Worm (Caenorhabditis elegans) whole organism, young adult: ENCODE measurements around the gene B0464.9.

Experiments
- B0019.2 ChIP-seq: fragments of 200-800 bp; sonication (Bioruptor generic); conservative IDR thresholded peaks from 2 replicates; pipeline ENCODE4 v1.3.6; 2022; ENCODE audit warnings: missing genetic modification reagents, missing genetic modification characterization, missing compliant biosample characterization
- C06A6.2 ChIP-seq: fragments of 200-800 bp; sonication (Bioruptor generic); conservative IDR thresholded peaks from 2 replicates; pipeline ENCODE4 v1.3.6; 2022; ENCODE audit warnings: missing genetic modification characterization, missing compliant biosample characterization
- C17E4.6 ChIP-seq: fragments of 200-800 bp; sonication (Bioruptor generic); IDR thresholded peaks from 2 replicates; pipeline ENCODE4 v1.3.6; 2022; ENCODE audit warnings: missing genetic modification reagents, missing genetic modification characterization, missing compliant biosample characterization
- F10E7.11 ChIP-seq: sonication (generic microtip); optimal IDR thresholded peaks from 2 replicates; lab custom pipeline; 2017; ENCODE audit warnings: mild to moderate bottlenecking, missing genetic modification characterization, moderate library complexity, missing compliant biosample characterization
- F33H1.4 ChIP-seq: fragments of 200-800 bp; sonication (Bioruptor generic); IDR thresholded peaks from 2 replicates; pipeline ENCODE4 v1.3.6; 2022; ENCODE audit warnings: missing genetic modification reagents, missing genetic modification characterization, missing compliant biosample characterization
- K11D2.4 ChIP-seq: fragments of 200-800 bp; sonication (Bioruptor generic); IDR thresholded peaks from 2 replicates; pipeline ENCODE4 v1.3.6; 2022; ENCODE audit warnings: missing genetic modification reagents, missing genetic modification characterization, missing compliant biosample characterization
- Y53F4B.3 ChIP-seq: fragments of 200-800 bp; sonication (Bioruptor generic); IDR thresholded peaks from 2 replicates; pipeline ENCODE4 v1.3.6; 2022; ENCODE audit warnings: missing genetic modification reagents, missing genetic modification characterization, missing compliant biosample characterization
- Y67H2A.10 ChIP-seq: fragments of 200-800 bp; sonication (Bioruptor generic); conservative IDR thresholded peaks from 2 replicates; pipeline ENCODE4 v1.3.6; 2022; ENCODE audit warnings: missing genetic modification reagents, missing genetic modification characterization, missing compliant biosample characterization
- attf-5 ChIP-seq: fragments of 200-800 bp; sonication (Bioruptor generic); optimal IDR thresholded peaks from 2 replicates; lab custom pipeline; 2018; ENCODE audit warnings: mild to moderate bottlenecking, missing genetic modification characterization, missing compliant biosample characterization
- cebp-1 ChIP-seq, 2 experiments: fragments of 200-800 bp in 1 of 2; sonication (Bioruptor generic) in 1 of 2; sonication (generic microtip) in 1 of 2; IDR thresholded peaks in 1 of 2; optimal IDR thresholded peaks in 1 of 2; 2 replicates each; pipeline versions ENCODE4 v1.3.6 to Lab custom; 2017 to 2022; ENCODE audit warnings: missing compliant biosample characterization in 2 of 2, missing genetic modification characterization in 2 of 2, mild to moderate bottlenecking in 1 of 2, missing genetic modification reagents in 1 of 2, moderate library complexity in 1 of 2
- ceh-100 ChIP-seq: fragments of 200-800 bp; sonication (Bioruptor generic); IDR thresholded peaks from 2 replicates; pipeline ENCODE4 v1.3.6; 2022; ENCODE audit warnings: missing genetic modification reagents, missing genetic modification characterization, missing compliant biosample characterization
- ceh-58 ChIP-seq: fragments of 200-800 bp; sonication (Bioruptor generic); IDR thresholded peaks from 2 replicates; pipeline ENCODE4 v1.3.6; 2022; ENCODE audit warnings: missing genetic modification characterization, missing compliant biosample characterization
- ceh-91 ChIP-seq: fragments of 200-800 bp; sonication (Bioruptor generic); IDR thresholded peaks from 2 replicates; pipeline ENCODE4 v1.3.6; 2022; ENCODE audit warnings: missing genetic modification reagents, missing genetic modification characterization, missing compliant biosample characterization
- dox-1 ChIP-seq: fragments of 200-800 bp; sonication (Bioruptor generic); IDR thresholded peaks from 2 replicates; pipeline ENCODE4 v1.3.6; 2022; ENCODE audit warnings: missing genetic modification reagents, missing genetic modification characterization, missing compliant biosample characterization
- dpl-1 ChIP-seq: fragments of 150-350 bp; optimal IDR thresholded peaks from 2 replicates; lab custom pipeline; 2014; ENCODE audit warnings: missing biosample characterization, missing genetic modification reagents, missing genetic modification characterization
- ekl-4 ChIP-seq: fragments of 200-800 bp; sonication (Bioruptor generic); IDR thresholded peaks from 2 replicates; pipeline ENCODE4 v1.3.6; 2022; ENCODE audit warnings: missing genetic modification reagents, missing genetic modification characterization, missing compliant biosample characterization
- ets-4 ChIP-seq: fragments of 200-800 bp; sonication (Bioruptor generic); optimal IDR thresholded peaks from 2 replicates; lab custom pipeline; 2018; ENCODE audit warnings: mild to moderate bottlenecking, missing genetic modification characterization, missing compliant biosample characterization
- hmg-1.2 ChIP-seq: fragments of 200-800 bp; sonication (Bioruptor generic); IDR thresholded peaks from 2 replicates; pipeline ENCODE4 v1.3.6; 2022; ENCODE audit warnings: missing genetic modification reagents, missing genetic modification characterization, missing compliant biosample characterization
- hsf-1 ChIP-seq: fragments of 200-800 bp; sonication (Bioruptor generic); IDR thresholded peaks from 2 replicates; pipeline ENCODE4 v1.3.6; 2022; ENCODE audit warnings: missing genetic modification reagents, missing genetic modification characterization, missing compliant biosample characterization
- lag-1 ChIP-seq: fragments of 200-800 bp; sonication (Bioruptor generic); IDR thresholded peaks from 2 replicates; pipeline ENCODE4 v1.3.6; 2022; ENCODE audit warnings: missing genetic modification reagents, missing genetic modification characterization, missing compliant biosample characterization
- lin-26 ChIP-seq: fragments of 200-800 bp; sonication (Bioruptor generic); IDR thresholded peaks from 2 replicates; pipeline ENCODE4 v1.3.6; 2022; ENCODE audit warnings: missing genetic modification reagents, missing genetic modification characterization, missing compliant biosample characterization
- lin-35 ChIP-seq, 3 experiments: fragments of 150-350 bp in 2 of 3; sonication (generic microtip) in 1 of 3; optimal IDR thresholded peaks; 2 replicates each; lab custom pipeline; 2014 to 2018; ENCODE audit warnings: missing biosample characterization in 3 of 3, missing genetic modification characterization in 3 of 3, missing genetic modification reagents in 3 of 3
- lin-54 ChIP-seq: fragments of 200-800 bp; sonication (Bioruptor generic); optimal IDR thresholded peaks from 2 replicates; lab custom pipeline; 2018; ENCODE audit warnings: mild to moderate bottlenecking, missing genetic modification characterization, missing compliant biosample characterization
- lir-1 ChIP-seq: fragments of 200-800 bp; sonication (Bioruptor generic); conservative IDR thresholded peaks from 2 replicates; pipeline ENCODE4 v1.3.6; 2022; ENCODE audit warnings: missing genetic modification reagents, missing genetic modification characterization, missing compliant biosample characterization
- madf-6 ChIP-seq: fragments of 200-800 bp; sonication (Bioruptor generic); IDR thresholded peaks from 2 replicates; pipeline ENCODE4 v1.3.6; 2022; ENCODE audit warnings: missing genetic modification reagents, missing genetic modification characterization, missing compliant biosample characterization
- madf-8 ChIP-seq: fragments of 200-800 bp; sonication (Bioruptor generic); conservative IDR thresholded peaks from 2 replicates; pipeline ENCODE4 v1.3.6; 2022; ENCODE audit warnings: missing genetic modification reagents, missing genetic modification characterization, missing compliant biosample characterization
- mel-28 ChIP-seq: sonication (generic microtip); optimal IDR thresholded peaks from 2 replicates; lab custom pipeline; 2016; ENCODE audit warnings: borderline replicate concordance, mild to moderate bottlenecking, missing genetic modification characterization, missing compliant biosample characterization
- mes-4 ChIP-seq: sonication (generic microtip); optimal IDR thresholded peaks from 2 replicates; lab custom pipeline; 2016; ENCODE audit warnings: missing genotype, missing genetic modification characterization, missing compliant biosample characterization
- nfya-2 ChIP-seq: fragments of 200-800 bp; sonication (Bioruptor generic); IDR thresholded peaks from 2 replicates; pipeline ENCODE4 v1.3.6; 2022; ENCODE audit warnings: missing genetic modification reagents, missing genetic modification characterization, missing compliant biosample characterization
- nfyb-1 ChIP-seq: fragments of 200-800 bp; sonication (Bioruptor generic); IDR thresholded peaks from 2 replicates; pipeline ENCODE4 v1.3.6; 2022; ENCODE audit warnings: missing genetic modification reagents, missing genetic modification characterization, missing compliant biosample characterization
- nhr-27 ChIP-seq: fragments of 200-800 bp; sonication (Bioruptor generic); optimal IDR thresholded peaks from 2 replicates; lab custom pipeline; 2018; ENCODE audit warnings: mild to moderate bottlenecking, missing genetic modification characterization, moderate library complexity, missing compliant biosample characterization
- pbrm-1 ChIP-seq: fragments of 200-800 bp; sonication (Bioruptor generic); IDR thresholded peaks from 2 replicates; pipeline ENCODE4 v1.3.6; 2022; ENCODE audit warnings: missing genetic modification reagents, missing genetic modification characterization, missing compliant biosample characterization
- pha-4 ChIP-seq: fragments of 150-350 bp; sonication (generic microtip); optimal IDR thresholded peaks from 2 replicates; lab custom pipeline; 2014; ENCODE audit warnings: missing biosample characterization, missing genetic modification reagents, missing genetic modification characterization
- rcor-1 ChIP-seq: fragments of 200-800 bp; sonication (Bioruptor generic); IDR thresholded peaks from 2 replicates; pipeline ENCODE4 v1.3.6; 2022; ENCODE audit warnings: missing genetic modification reagents, missing genetic modification characterization, missing compliant biosample characterization
- rec-8 ChIP-seq, 2 experiments: sonication (generic microtip); optimal IDR thresholded peaks; 2 replicates each; lab custom pipeline; 2016; ENCODE audit warnings: mild to moderate bottlenecking in 2 of 2, missing genetic modification characterization in 2 of 2, missing genetic modification reagents in 2 of 2, missing genotype in 2 of 2, missing biosample characterization in 1 of 2, missing compliant biosample characterization in 1 of 2, moderate library complexity in 1 of 2
- snpc-3.4 ChIP-seq: sonication (generic microtip); optimal IDR thresholded peaks from 2 replicates; lab custom pipeline; 2017; ENCODE audit warnings: missing genetic modification characterization, mild to moderate bottlenecking, missing compliant biosample characterization, antibody characterized with exemption, moderate library complexity, missing genotype, missing genetic modification reagents
- snpc-4 ChIP-seq, 5 experiments: fragments of 150-350 bp in 1 of 5; sonication (generic microtip) in 4 of 5; optimal IDR thresholded peaks; 2 replicates each; lab custom pipeline; 2014 to 2018; ENCODE audit warnings: missing genetic modification characterization in 5 of 5, missing biosample characterization in 3 of 5, antibody characterized with exemption in 2 of 5, mild to moderate bottlenecking in 2 of 5, missing compliant biosample characterization in 2 of 5, missing genotype in 2 of 5, moderate library complexity in 2 of 5, missing genetic modification reagents in 1 of 5
- unc-130 ChIP-seq: sonication (generic microtip); optimal IDR thresholded peaks from 2 replicates; lab custom pipeline; 2016; ENCODE audit warnings: missing genetic modification reagents, missing genetic modification characterization, missing compliant biosample characterization
- xnd-1 ChIP-seq: sonication (generic microtip); optimal IDR thresholded peaks from 2 replicates; lab custom pipeline; 2016; ENCODE audit warnings: missing genotype, missing genetic modification reagents, missing genetic modification characterization, missing compliant biosample characterization
- zim-3 ChIP-seq: sonication (generic microtip); optimal IDR thresholded peaks from 2 replicates; lab custom pipeline; 2017; ENCODE audit warnings: mild to moderate bottlenecking, missing genetic modification characterization, moderate library complexity, missing compliant biosample characterization

B0464.9 gene

DNA sequence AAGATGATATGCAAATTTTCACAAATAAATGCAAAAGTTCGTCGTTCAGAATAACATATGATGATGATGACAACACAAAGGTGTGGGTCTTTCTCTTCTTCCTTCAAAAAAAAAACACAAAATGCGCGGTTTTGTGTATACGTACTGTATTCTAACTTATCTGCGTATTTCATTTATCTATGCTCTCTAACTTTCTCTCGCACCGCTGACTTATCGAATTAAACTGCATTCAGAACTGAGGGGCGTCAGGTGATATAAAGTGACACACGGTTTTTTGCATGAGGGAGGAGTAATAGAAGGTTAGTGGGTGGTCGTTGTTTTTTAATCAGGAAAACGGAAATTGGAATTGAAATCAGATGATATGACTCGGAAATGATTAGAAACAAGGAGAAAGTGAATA, 34.7 kb downstream of the B0464.9 start, which contains the start of gene sod-4 (continued):
- peak; percentile 12 for TF ChIP-seq attf-5

DNA sequence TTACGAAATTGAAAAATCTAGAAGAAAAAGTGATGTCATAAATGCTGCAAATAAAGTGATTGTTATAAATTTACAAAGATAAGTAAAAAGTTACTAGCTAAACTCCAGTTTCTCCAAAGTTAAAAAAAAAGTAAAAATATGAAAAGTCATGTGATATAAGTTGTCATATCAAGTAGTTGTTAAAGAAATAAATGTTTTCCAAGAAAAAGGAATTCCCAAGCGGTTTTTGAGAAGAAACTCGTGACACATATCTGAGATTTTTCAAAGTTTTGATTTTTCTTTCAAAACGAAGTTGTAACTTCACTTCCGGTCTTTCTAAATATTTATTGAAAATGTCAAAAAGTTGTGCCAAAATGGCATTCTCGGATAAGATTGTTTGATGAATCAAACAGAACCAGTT, 35.5 kb downstream of the B0464.9 start:
- TF ChIP-seq rcor-1 (GFP tag; lab: Robert Waterston, UW) (no peak), cebp-1 (GFP tag; IDR thresholded peaks at IDR 0.05; lab: Robert Waterston, UW) (no peak), cebp-1 (tag; optimal IDR thresholded peaks at IDR 0.05; lab: Kevin White, UChicago) (peak; percentile 26), snpc-3.4 (tag; lab: Kevin White, UChicago) (no peak), Y53F4B.3 (GFP tag; lab: Robert Waterston, UW) (no peak), mel-28 (tag; lab: Kevin White, UChicago) (no peak)

DNA sequence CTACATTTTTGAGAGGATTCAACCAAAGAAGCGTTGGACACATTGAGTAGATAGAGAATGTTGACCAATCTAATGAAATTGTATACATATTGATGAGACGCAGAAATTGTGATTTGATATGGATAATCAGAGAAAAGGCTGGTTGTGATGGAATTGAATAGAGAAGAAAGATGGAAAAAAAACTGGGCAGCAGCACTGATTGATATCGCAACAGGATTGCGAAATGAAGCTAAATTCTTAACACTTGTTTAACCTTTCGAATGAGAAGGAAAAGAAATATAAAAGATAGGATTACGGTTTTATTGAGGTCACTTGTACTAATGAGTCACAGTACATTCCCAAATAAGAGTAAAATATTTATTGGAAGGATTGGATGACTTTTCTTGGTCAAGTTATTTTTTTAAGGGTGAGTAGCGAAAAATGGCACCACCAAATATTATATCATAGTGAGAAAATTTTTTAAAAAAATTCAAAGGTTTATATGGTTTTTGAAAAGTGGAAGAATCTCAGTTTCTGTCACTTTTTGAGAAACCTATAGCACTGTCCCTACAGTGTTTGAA, 36.7 kb downstream of the B0464.9 start:
- TF ChIP-seq dox-1 (GFP tag; lab: Robert Waterston, UW), result no peak
- TF ChIP-seq F10E7.11 (tag; lab: Kevin White, UChicago), result no peak
- peak; percentile 49; the same call in 1 of the 2 replicates for TF ChIP-seq cebp-1 (GFP tag; IDR thresholded peaks at IDR 0.05; lab: Robert Waterston, UW)
- TF ChIP-seq cebp-1 (tag; optimal IDR thresholded peaks at IDR 0.05; lab: Kevin White, UChicago), result peak; percentile 88
- TF ChIP-seq mes-4 (tag; lab: Kevin White, UChicago), result no peak
- TF ChIP-seq rec-8 (tag; optimal IDR thresholded peaks at IDR 0.05; lab: Kevin White, UChicago), result no peak
- TF ChIP-seq zim-3, result no peak
- TF ChIP-seq, all 124 proteins: peak for 1

DNA sequence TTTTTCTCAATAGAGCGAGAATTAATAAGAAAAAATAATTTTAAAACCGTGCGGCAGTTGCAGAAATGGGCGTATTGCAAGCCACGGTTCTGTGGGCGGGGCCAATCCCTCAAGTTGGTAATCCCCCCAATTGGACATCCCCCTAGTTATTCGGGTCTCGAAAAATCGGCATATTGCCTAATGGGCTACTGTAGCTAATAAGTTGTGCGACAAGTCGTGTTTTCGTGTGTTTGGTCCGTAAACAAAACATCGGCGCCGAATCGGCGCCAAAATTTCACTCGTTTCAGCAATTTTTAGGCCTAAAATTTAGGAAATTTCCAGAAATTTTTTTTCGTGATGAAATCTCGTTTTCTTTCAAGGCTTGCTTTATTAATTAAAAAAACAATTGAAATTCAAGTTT, 38.8 kb downstream of the B0464.9 start:
- TF ChIP-seq hsf-1 (peak; percentile 91), madf-6 (peak; percentile 95), dpl-1 (GFP tag; lab: Kevin White, UChicago) (peak; percentile 50), F33H1.4 (GFP tag; lab: Robert Waterston, UW) (peak; percentile 71), snpc-3.4 (tag; lab: Kevin White, UChicago) (peak; percentile 35), lir-1 (no peak), ceh-91 (GFP tag; lab: Robert Waterston, UW) (peak; percentile 91), unc-130 (GFP tag; lab: Kevin White, UChicago) (peak; percentile 24), C17E4.6 (GFP tag; lab: Robert Waterston, UW) (peak; percentile 29; the same call in 1 of the 2 replicates), B0019.2 (GFP tag; lab: Robert Waterston, UW) (0 out of 2 replicates have a peak, but pooled peaks have one; percentile 46), rec-8 (tag; optimal IDR thresholded peaks at IDR 0.05; lab: Kevin White, UChicago) (no peak), Y53F4B.3 (GFP tag; lab: Robert Waterston, UW) (no peak), lin-54 (peak; percentile 25), ceh-100 (GFP tag; lab: Robert Waterston, UW) (peak; percentile 79), nhr-27 (tag; lab: Kevin White, UChicago) (no peak), ekl-4 (0 out of 2 replicates have a peak, but pooled peaks have one; percentile 20), nfyb-1 (GFP tag; lab: Robert Waterston, UW) (0 out of 2 replicates have a peak, but pooled peaks have one; percentile 55), pbrm-1 (GFP tag; lab: Robert Waterston, UW) (peak; percentile 62; the same call in 1 of the 2 replicates), xnd-1 (tag; lab: Kevin White, UChicago) (peak; percentile 89), lag-1 (GFP tag; lab: Robert Waterston, UW) (no peak), lin-26 (GFP tag; lab: Robert Waterston, UW) (0 out of 2 replicates have a peak, but pooled peaks have one; percentile 50), hmg-1.2 (GFP tag; lab: Robert Waterston, UW) (peak; percentile 33), snpc-4 (GFP tag; optimal IDR thresholded peaks at IDR 0.05; lab: Kevin White, UChicago) (no peak), snpc-4 (tag; optimal IDR thresholded peaks at IDR 0.05; lab: Kevin White, UChicago) (peak in 1 of 4 experiments; percentile 23), K11D2.4 (no peak), lin-35 (GFP tag; optimal IDR thresholded peaks at IDR 0.05; lab: Kevin White, UChicago) (no peak), madf-8 (GFP tag; lab: Robert Waterston, UW) (peak; percentile 92), nfya-2 (GFP tag; lab: Robert Waterston, UW) (no peak), ceh-58 (GFP tag; lab: Robert Waterston, UW) (no peak), ets-4 (GFP tag; lab: Kevin White, UChicago) (no peak), Y67H2A.10 (GFP tag; lab: Robert Waterston, UW) (peak; percentile 38; the same call in 1 of the 2 replicates), C06A6.2 (GFP tag; lab: Robert Waterston, UW) (no peak), pha-4 (tag; lab: Kevin White, UChicago) (no peak)
